Worm (Caenorhabditis elegans) whole organism, L3 larva: ENCODE measurements around the gene M70.2.
A peak's percentile ranks its signal among the peaks of the same experiment; 100 is the strongest.
"Not testable (repeated sequence)": the region's sequence is repeated elsewhere in the genome, so short reads cannot be mapped to it uniquely, and the experiment has no call there.

Experiments used
- R02D3.7 ChIP-seq: fragments of 150-350 bp; optimal IDR thresholded peaks from 2 replicates; lab custom pipeline; 2014; ENCODE audit warnings: missing biosample characterization, missing genetic modification characterization
- ZK546.5 ChIP-seq: sonication (generic microtip); optimal IDR thresholded peaks from 2 replicates; lab custom pipeline; 2017; ENCODE audit warnings: missing biosample characterization, missing genetic modification characterization
- aly-2 ChIP-seq: fragments of 150-350 bp; optimal IDR thresholded peaks from 2 replicates; lab custom pipeline; 2014; ENCODE audit warnings: missing biosample characterization, missing genetic modification characterization
- ama-1 ChIP-seq: fragments of 150-350 bp; optimal IDR thresholded peaks from 2 replicates; lab custom pipeline; 2018
- ceh-16 ChIP-seq: sonication (generic microtip); optimal IDR thresholded peaks from 2 replicates; lab custom pipeline; 2017; ENCODE audit warnings: missing biosample characterization, missing genetic modification characterization
- ceh-28 ChIP-seq: fragments of 150-350 bp; optimal IDR thresholded peaks from 2 replicates; lab custom pipeline; 2014; ENCODE audit warnings: missing biosample characterization, missing genetic modification reagents, missing genetic modification characterization
- ceh-82 ChIP-seq: fragments of 150-350 bp; optimal IDR thresholded peaks from 2 replicates; lab custom pipeline; 2014; ENCODE audit warnings: missing biosample characterization, missing genetic modification characterization
- ceh-9 ChIP-seq: sonication (generic microtip); optimal IDR thresholded peaks from 2 replicates; lab custom pipeline; 2018; ENCODE audit warnings: missing biosample characterization, missing genetic modification characterization
- daf-12 ChIP-seq: fragments of 150-350 bp; optimal IDR thresholded peaks from 2 replicates; lab custom pipeline; 2014; ENCODE audit warnings: missing biosample characterization, missing genetic modification reagents, missing genetic modification characterization
- egl-27 ChIP-seq: sonication (generic microtip); optimal IDR thresholded peaks from 4 replicates; lab custom pipeline; 2017; ENCODE audit warnings: missing biosample characterization, missing genetic modification reagents, missing genetic modification characterization
- egl-5 ChIP-seq: fragments of 150-350 bp; optimal IDR thresholded peaks from 2 replicates; lab custom pipeline; 2017; ENCODE audit warnings: missing biosample characterization, missing genetic modification reagents, missing genetic modification characterization, inconsistent platforms
- elt-1 ChIP-seq: fragments of 150-350 bp; optimal IDR thresholded peaks from 2 replicates; lab custom pipeline; 2014; ENCODE audit warnings: missing biosample characterization, missing genetic modification characterization
- elt-2 ChIP-seq: sonication (generic microtip); optimal IDR thresholded peaks from 2 replicates; lab custom pipeline; 2016; ENCODE audit warnings: missing genetic modification reagents, mild to moderate bottlenecking, missing genetic modification characterization, missing compliant biosample characterization
- elt-3 ChIP-seq, 3 experiments: fragments of 150-350 bp in 1 of 3; sonication (generic microtip) in 2 of 3; optimal IDR thresholded peaks; 2 replicates in 2 of 3; 4 replicates in 1 of 3; lab custom pipeline; 2014 to 2017; ENCODE audit warnings: missing biosample characterization in 3 of 3, missing genetic modification characterization in 3 of 3
- eor-1 ChIP-seq, 2 experiments: fragments of 150-350 bp; optimal IDR thresholded peaks; 2 replicates each; lab custom pipeline; 2014 to 2018; ENCODE audit warnings: missing biosample characterization in 2 of 2, missing genetic modification characterization in 2 of 2
- fkh-10 ChIP-seq: sonication (generic microtip); optimal IDR thresholded peaks from 2 replicates; lab custom pipeline; 2017; ENCODE audit warnings: missing biosample characterization, missing genetic modification reagents, missing genetic modification characterization
- fkh-2 ChIP-seq: fragments of 150-350 bp; optimal IDR thresholded peaks from 2 replicates; lab custom pipeline; 2014; ENCODE audit warnings: missing biosample characterization, missing genetic modification reagents, missing genetic modification characterization
- fos-1 ChIP-seq: fragments of 150-350 bp; optimal IDR thresholded peaks from 2 replicates; lab custom pipeline; 2014; ENCODE audit warnings: missing biosample characterization, missing genetic modification characterization
- hmg-11 ChIP-seq: sonication (generic microtip); optimal IDR thresholded peaks from 2 replicates; lab custom pipeline; 2016; ENCODE audit warnings: missing genetic modification characterization, missing compliant biosample characterization
- jun-1 ChIP-seq: fragments of 150-350 bp; optimal IDR thresholded peaks from 2 replicates; lab custom pipeline; 2014; ENCODE audit warnings: missing biosample characterization, missing genetic modification reagents, missing genetic modification characterization
- lin-15B ChIP-seq: fragments of 150-350 bp; optimal IDR thresholded peaks from 2 replicates; lab custom pipeline; 2014; ENCODE audit warnings: missing biosample characterization, missing genetic modification characterization
- lin-39 ChIP-seq: fragments of 150-350 bp; optimal IDR thresholded peaks from 2 replicates; lab custom pipeline; 2018; ENCODE audit warnings: missing biosample characterization, missing genetic modification reagents, missing genetic modification characterization
- lsy-12 ChIP-seq: sonication (generic microtip); optimal IDR thresholded peaks from 2 replicates; lab custom pipeline; 2016; ENCODE audit warnings: mild to moderate bottlenecking, missing genetic modification characterization, missing compliant biosample characterization
- mdl-1 ChIP-seq: fragments of 150-350 bp; optimal IDR thresholded peaks from 2 replicates; lab custom pipeline; 2014; ENCODE audit warnings: missing biosample characterization, missing genetic modification characterization
- mml-1 ChIP-seq: fragments of 150-350 bp; sonication (generic microtip); optimal IDR thresholded peaks from 3 replicates; lab custom pipeline; 2014; ENCODE audit warnings: missing biosample characterization, missing genetic modification characterization
- nfya-1 ChIP-seq: sonication (generic microtip); optimal IDR thresholded peaks from 2 replicates; lab custom pipeline; 2017; ENCODE audit warnings: missing genetic modification characterization, mild to moderate bottlenecking, missing compliant biosample characterization, antibody characterized with exemption, moderate library complexity; ENCODE audit not compliant: insufficient read depth
- nhr-11 ChIP-seq: fragments of 150-350 bp; optimal IDR thresholded peaks from 2 replicates; lab custom pipeline; 2014; ENCODE audit warnings: missing biosample characterization, missing genetic modification characterization
- nhr-12 ChIP-seq: fragments of 150-350 bp; optimal IDR thresholded peaks from 2 replicates; lab custom pipeline; 2014; ENCODE audit warnings: missing biosample characterization, missing genetic modification characterization
- nhr-23 ChIP-seq: fragments of 150-350 bp; optimal IDR thresholded peaks from 2 replicates; lab custom pipeline; 2014; ENCODE audit warnings: missing biosample characterization, missing genetic modification reagents, missing genetic modification characterization
- nhr-237 ChIP-seq: fragments of 150-350 bp; optimal IDR thresholded peaks from 2 replicates; lab custom pipeline; 2014; ENCODE audit warnings: missing biosample characterization, missing genetic modification characterization
- nhr-25 ChIP-seq: sonication (generic microtip); optimal IDR thresholded peaks from 2 replicates; lab custom pipeline; 2017; ENCODE audit warnings: missing biosample characterization, missing genetic modification characterization
- nhr-28 ChIP-seq: fragments of 150-350 bp; optimal IDR thresholded peaks from 2 replicates; lab custom pipeline; 2014; ENCODE audit warnings: missing biosample characterization, missing genetic modification characterization
- nhr-43 ChIP-seq: sonication (generic microtip); optimal IDR thresholded peaks from 2 replicates; lab custom pipeline; 2016; ENCODE audit warnings: mild to moderate bottlenecking, missing genetic modification characterization, missing compliant biosample characterization; ENCODE audit not compliant: poor library complexity, severe bottlenecking
- nhr-67 ChIP-seq: fragments of 150-350 bp; optimal IDR thresholded peaks from 2 replicates; lab custom pipeline; 2014; ENCODE audit warnings: missing biosample characterization, missing genetic modification characterization
- nhr-76 ChIP-seq: fragments of 150-350 bp; sonication (generic microtip); optimal IDR thresholded peaks from 5 replicates; lab custom pipeline; 2014; ENCODE audit warnings: missing biosample characterization, missing genetic modification characterization
- nhr-77 ChIP-seq: fragments of 150-350 bp; optimal IDR thresholded peaks from 2 replicates; lab custom pipeline; 2014; ENCODE audit warnings: missing biosample characterization, missing genetic modification characterization
- pha-4 ChIP-seq: fragments of 150-350 bp; optimal IDR thresholded peaks from 2 replicates; lab custom pipeline; 2014; ENCODE audit warnings: missing biosample characterization, missing genetic modification reagents, missing genetic modification characterization
- pqm-1 ChIP-seq: fragments of 150-350 bp; optimal IDR thresholded peaks from 2 replicates; lab custom pipeline; 2017; ENCODE audit warnings: missing biosample characterization, missing genetic modification characterization, inconsistent platforms
- sea-2 ChIP-seq: fragments of 150-350 bp; sonication (generic microtip); optimal IDR thresholded peaks from 4 replicates; lab custom pipeline; 2014; ENCODE audit warnings: missing biosample characterization, missing genetic modification reagents, missing genetic modification characterization
- skn-1 ChIP-seq: fragments of 150-350 bp; optimal IDR thresholded peaks from 2 replicates; lab custom pipeline; 2014; ENCODE audit warnings: missing biosample characterization, missing genetic modification characterization
- snpc-4 ChIP-seq: fragments of 150-350 bp; optimal IDR thresholded peaks from 2 replicates; lab custom pipeline; 2014; ENCODE audit warnings: missing biosample characterization, missing genetic modification characterization
- tbx-2 ChIP-seq: sonication (generic microtip); optimal IDR thresholded peaks from 2 replicates; lab custom pipeline; 2016; ENCODE audit warnings: mild to moderate bottlenecking, missing genetic modification characterization, missing compliant biosample characterization
- unc-39 ChIP-seq: sonication (generic microtip); optimal IDR thresholded peaks from 4 replicates; lab custom pipeline; 2017; ENCODE audit warnings: missing biosample characterization, missing genetic modification characterization
- unc-62 ChIP-seq: fragments of 150-350 bp; sonication (generic microtip); optimal IDR thresholded peaks from 4 replicates; lab custom pipeline; 2014; ENCODE audit warnings: missing biosample characterization, missing genetic modification reagents, missing genetic modification characterization
- zag-1 ChIP-seq: fragments of 150-350 bp; optimal IDR thresholded peaks from 2 replicates; lab custom pipeline; 2014; ENCODE audit warnings: missing biosample characterization, missing genetic modification characterization
- ztf-11 ChIP-seq: fragments of 150-350 bp; optimal IDR thresholded peaks from 2 replicates; lab custom pipeline; 2014; ENCODE audit warnings: missing biosample characterization, missing genetic modification characterization
- ztf-4 ChIP-seq: fragments of 150-350 bp; optimal IDR thresholded peaks from 2 replicates; lab custom pipeline; 2014; ENCODE audit warnings: missing biosample characterization, missing genetic modification characterization

M70.2 gene

DNA sequence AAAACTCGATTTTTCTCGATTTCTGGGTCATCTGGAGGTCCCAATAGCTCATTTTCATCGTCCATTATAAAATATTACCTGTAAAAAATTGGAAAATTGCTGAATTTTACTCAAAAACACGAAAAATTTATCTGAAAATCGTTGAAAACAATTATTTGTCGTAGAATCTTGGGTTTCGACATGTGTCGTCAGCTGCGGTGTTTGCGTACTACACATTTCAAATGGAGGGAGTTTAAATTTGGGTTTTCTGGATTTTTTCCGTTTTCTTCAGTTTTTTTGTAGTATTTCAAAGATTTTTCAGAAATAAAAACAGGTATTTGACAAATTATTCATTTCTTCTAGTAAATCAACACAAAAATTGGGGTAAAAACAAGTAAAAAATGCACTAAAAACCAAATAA is 32.7 kb downstream of the M70.2 start, which contains the start of gene M70.5:
Gene M70.5 (minus strand): TSS at position 78 of the 400 bp plus-strand sequence.
- TF ChIP-seq nhr-12, elt-2, ceh-28 (tag; lab: Kevin White, UChicago): not testable (repeated sequence)
- TF ChIP-seq, all 47 proteins: peak for 0; not testable (repeated sequence) for 47

DNA sequence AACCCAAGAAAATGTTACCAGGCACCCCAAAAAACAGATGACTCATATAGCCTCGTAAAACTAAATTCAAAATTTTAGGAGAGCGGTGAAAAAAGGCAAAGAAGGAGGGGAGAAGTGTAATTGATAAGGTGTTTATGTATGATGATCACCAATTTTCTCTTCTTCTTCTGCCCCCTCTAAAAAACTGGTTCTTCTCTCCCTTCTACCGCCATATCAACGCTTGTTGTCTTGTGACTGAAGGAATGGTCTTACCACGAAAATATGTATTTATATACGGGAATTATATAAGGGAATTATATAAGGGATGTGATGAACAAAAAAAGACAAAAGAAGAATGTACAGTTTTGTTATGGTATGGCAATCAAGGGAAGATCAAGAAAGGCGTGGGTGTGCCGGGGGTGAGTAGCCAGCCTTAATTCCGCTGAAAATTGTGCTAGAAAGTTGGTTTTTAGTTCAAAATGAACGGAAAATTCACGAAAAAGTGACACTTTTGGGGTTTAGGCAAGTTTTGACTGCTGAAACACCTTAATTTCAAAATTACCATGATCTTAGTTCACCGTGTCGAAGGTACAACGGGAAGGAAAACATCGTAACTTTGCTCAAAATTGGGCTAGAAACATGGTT is 38.6 kb downstream of the M70.2 start:
- TF ChIP-seq ztf-11 (tag; lab: Kevin White, UChicago) (no peak), elt-1 (tag; lab: Kevin White, UChicago) (no peak), zag-1 (tag; lab: Kevin White, UChicago) (no peak), nhr-11 (tag; lab: Kevin White, UChicago) (no peak), fkh-2 (tag; lab: Kevin White, UChicago) (no peak), snpc-4 (tag; lab: Kevin White, UChicago) (peak; percentile 18), nhr-67 (tag; lab: Kevin White, UChicago) (no peak), nhr-12 (tag; lab: Kevin White, UChicago) (no peak), nhr-25 (peak; percentile 55), elt-3 (tag; optimal IDR thresholded peaks at IDR 0.05; lab: Kevin White, UChicago) (no peak), skn-1 (tag; lab: Kevin White, UChicago) (no peak), daf-12 (tag; lab: Kevin White, UChicago) (no peak), ceh-9 (no peak), pqm-1 (tag; lab: Kevin White, UChicago) (peak; percentile 86), sea-2 (GFP tag; lab: Kevin White, UChicago) (no peak), egl-27 (tag; lab: Kevin White, UChicago) (no peak), hmg-11 (tag; lab: Kevin White, UChicago) (no peak), R02D3.7 (tag; lab: Kevin White, UChicago) (no peak), mml-1 (tag; lab: Kevin White, UChicago) (no peak), unc-39 (no peak), ama-1 (lab: Kevin White, UChicago) (peak; percentile 60), tbx-2 (tag; lab: Kevin White, UChicago) (no peak), lin-15B (no peak), nhr-77 (no peak), nhr-23 (tag; lab: Kevin White, UChicago) (peak; percentile 87), pha-4 (tag; lab: Kevin White, UChicago) (peak; percentile 30), ceh-82 (tag; lab: Kevin White, UChicago) (no peak), nhr-28 (tag; lab: Kevin White, UChicago) (no peak), egl-5 (no peak), aly-2 (tag; lab: Kevin White, UChicago) (no peak), nhr-43 (tag; lab: Kevin White, UChicago) (peak; percentile 65), jun-1 (peak; percentile 64), lsy-12 (tag; lab: Kevin White, UChicago) (no peak), nfya-1 (tag; lab: Kevin White, UChicago) (peak; percentile 16), fos-1 (tag; lab: Kevin White, UChicago) (no peak), ZK546.5 (tag; lab: Kevin White, UChicago) (no peak), lin-39 (no peak), nhr-76 (tag; lab: Kevin White, UChicago) (no peak), ceh-16 (no peak), fkh-10 (GFP tag; lab: Kevin White, UChicago) (no peak), mdl-1 (tag; lab: Kevin White, UChicago) (no peak), elt-2 (tag; lab: Kevin White, UChicago) (peak; percentile 83), ceh-28 (tag; lab: Kevin White, UChicago) (peak; percentile 4), ztf-4 (tag; lab: Kevin White, UChicago) (no peak), unc-62 (GFP tag; lab: Kevin White, UChicago) (no peak), eor-1 (tag; optimal IDR thresholded peaks at IDR 0.05; lab: Kevin White, UChicago) (no peak), nhr-237 (tag; lab: Kevin White, UChicago) (no peak)
